Worm (Caenorhabditis elegans): ENCODE results near the gene exos-8.

DNA sequence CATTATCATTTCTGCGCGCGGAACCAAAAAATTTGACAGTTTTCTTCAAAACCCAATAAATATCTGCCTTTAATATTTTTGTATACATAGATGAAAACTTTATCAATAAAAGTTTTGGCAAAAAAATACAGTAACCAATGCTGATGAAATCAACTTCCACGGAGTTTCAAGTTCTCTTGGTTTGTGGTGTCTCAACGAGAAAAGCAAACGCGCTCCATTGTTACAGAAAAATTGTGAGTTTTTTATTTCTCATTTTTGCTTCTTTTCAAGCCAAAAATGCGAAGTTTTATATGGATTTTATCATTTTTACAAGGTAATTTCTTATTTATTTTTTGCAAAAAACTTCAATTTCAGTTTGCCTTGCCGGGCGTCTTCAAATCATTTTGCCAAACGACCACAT is 6.8 kb upstream of the exos-8 start, which contains the start of gene T14B4.3:
- TF ChIP-seq W03F9.2 (tag; optimal IDR thresholded peaks at IDR 0.05) (peak; percentile 46), him-1 (tag; optimal IDR thresholded peaks at IDR 0.05) (no peak)
